Fruit fly (Drosophila melanogaster): Measurements from ENCODE around the gene CG10336.

The CG10336 gene

dm6 chr2L:18705617-18706046 lies 16.3 kb downstream of the CG10336 start, which contains the start of gene Jwa (continued):
- peak; percentile 91 for TF ChIP-seq caup (GFP tag; optimal IDR thresholded peaks at IDR 0.05; ENCODE audit: severe bottlenecking)
- peak; percentile 59 for TF ChIP-seq D19A (tag; optimal IDR thresholded peaks at IDR 0.05)
- peak; percentile 92 for TF ChIP-seq CG9215 (GFP tag; IDR thresholded peaks at IDR 0.05)
- peak; percentile 92 for TF ChIP-seq danr (GFP tag; IDR thresholded peaks at IDR 0.05)
- TF ChIP-seq PHDP (tag; optimal IDR thresholded peaks at IDR 0.05): peak; percentile 95
- TF ChIP-seq Ets97D (GFP tag; optimal IDR thresholded peaks at IDR 0.05): peak; percentile 77
- peak; percentile 92 for TF ChIP-seq cas (GFP tag; IDR thresholded peaks at IDR 0.05)
- peak; percentile 81 for TF ChIP-seq lab (GFP tag; optimal IDR thresholded peaks at IDR 0.05)
- TF ChIP-seq cg (GFP tag; optimal IDR thresholded peaks at IDR 0.05): no peak
- peak; percentile 94 for TF ChIP-seq CG1602 (GFP tag; optimal IDR thresholded peaks at IDR 0.05)
- peak; percentile 92 for TF ChIP-seq zfh1 (GFP tag; IDR thresholded peaks at IDR 0.05)
- peak; percentile 97 for TF ChIP-seq CG12155 (GFP tag; optimal IDR thresholded peaks at IDR 0.05)
- peak; percentile 88 for TF ChIP-seq H15 (GFP tag; IDR thresholded peaks at IDR 0.05)
- peak; percentile 91 for TF ChIP-seq shn (GFP tag; optimal IDR thresholded peaks at IDR 0.05)
- no peak for TF ChIP-seq CkIIα-i1 (GFP tag; IDR thresholded peaks at IDR 0.05)
- TF ChIP-seq CG13287 (GFP tag; IDR thresholded peaks at IDR 0.05; ENCODE audit: partially characterized antibody): peak; percentile 100
- peak; percentile 43 for TF ChIP-seq NC2α (GFP tag; optimal IDR thresholded peaks at IDR 0.05)
- peak; percentile 63 for TF ChIP-seq CG7271 (tag; optimal IDR thresholded peaks at IDR 0.05)
- TF ChIP-seq CG8388 (GFP tag; optimal IDR thresholded peaks at IDR 0.05): peak; percentile 68
- TF ChIP-seq CG8359 (GFP tag; optimal IDR thresholded peaks at IDR 0.05; ENCODE audit: borderline replicate concordance): peak; percentile 10
- peak; percentile 75 for TF ChIP-seq Elba2 (GFP tag; optimal IDR thresholded peaks at IDR 0.05)
- peak; percentile 62 for TF ChIP-seq onecut (GFP tag; IDR thresholded peaks at IDR 0.05)
- TF ChIP-seq nerfin-1 (tag; optimal IDR thresholded peaks at IDR 0.05): peak; percentile 89
- peak; percentile 96 for TF ChIP-seq NfI (GFP tag; optimal IDR thresholded peaks at IDR 0.05)
- peak; percentile 78; the same call in 2 of the 3 replicates for TF ChIP-seq CG11093 (GFP tag; IDR thresholded peaks at IDR 0.05)
- TF ChIP-seq CG3281 (GFP tag; optimal IDR thresholded peaks at IDR 0.05): peak; percentile 75
- TF ChIP-seq bab2 (GFP tag; optimal IDR thresholded peaks at IDR 0.05): peak; percentile 96
- peak; percentile 100 for TF ChIP-seq knrl (GFP tag; IDR thresholded peaks at IDR 0.05; ENCODE audit: partially characterized antibody)
- TF ChIP-seq slp2 (GFP tag; optimal IDR thresholded peaks at IDR 0.05): peak; percentile 92
- TF ChIP-seq Asciz (GFP tag; optimal IDR thresholded peaks at IDR 0.05): peak; percentile 19
- TF ChIP-seq jigr1 (GFP tag; IDR thresholded peaks at IDR 0.05): peak; percentile 88
- peak; percentile 93 for TF ChIP-seq pho (GFP tag; optimal IDR thresholded peaks at IDR 0.05)
- no peak for TF ChIP-seq cad (GFP tag; optimal IDR thresholded peaks at IDR 0.05)
- TF ChIP-seq chm (GFP tag; IDR thresholded peaks at IDR 0.05): peak; percentile 91
- no peak for TF ChIP-seq luna (GFP tag; optimal IDR thresholded peaks at IDR 0.05)
- peak; percentile 38 for TF ChIP-seq nom (GFP tag; optimal IDR thresholded peaks at IDR 0.05)
- peak; percentile 93 for TF ChIP-seq CG8924 (tag; optimal IDR thresholded peaks at IDR 0.05)
- peak; percentile 97 for TF ChIP-seq CG13775 (GFP tag; optimal IDR thresholded peaks at IDR 0.05)
- TF ChIP-seq Oaz (GFP tag; IDR thresholded peaks at IDR 0.05): peak; percentile 81
- TF ChIP-seq Taf1 (GFP tag; IDR thresholded peaks at IDR 0.05): peak; percentile 88
- peak; percentile 95 for TF ChIP-seq CG1603 (tag; optimal IDR thresholded peaks at IDR 0.05)
- peak; percentile 91 for TF ChIP-seq CG2202 (tag; optimal IDR thresholded peaks at IDR 0.05)
- TF ChIP-seq pum (GFP tag; optimal IDR thresholded peaks at IDR 0.05): peak; percentile 96
- TF ChIP-seq CG17912 (GFP tag; optimal IDR thresholded peaks at IDR 0.05): peak; percentile 46
- TF ChIP-seq H2.0 (GFP tag; IDR thresholded peaks at IDR 0.05): peak; percentile 92
- TF ChIP-seq hkb (optimal IDR thresholded peaks at IDR 0.05): no peak
- TF ChIP-seq hkb (GFP tag; IDR thresholded peaks at IDR 0.05): peak; percentile 77
- TF ChIP-seq ci (GFP tag; IDR thresholded peaks at IDR 0.05): peak; percentile 94
- TF ChIP-seq sc (optimal IDR thresholded peaks at IDR 0.05): no peak
- TF ChIP-seq sc (GFP tag; optimal IDR thresholded peaks at IDR 0.05): peak; percentile 86
- TF ChIP-seq run (tag; optimal IDR thresholded peaks at IDR 0.05): peak; percentile 31
